Fruit fly (Drosophila melanogaster) whole organism, embryonic: ENCODE data around the gene CG2865.
A peak's percentile ranks its signal among the peaks of the same experiment; 100 is the strongest.

Experiments used
- Aef1 ChIP-seq: fragments of 200-800 bp; sonication (Bioruptor generic); IDR thresholded peaks from 3 replicates; pipeline ENCODE4 v1.3.6; 2022; ENCODE audit warnings: missing biosample characterization, missing genetic modification characterization
- CG10543 ChIP-seq: fragments of 200-800 bp; sonication (Bioruptor generic); optimal IDR thresholded peaks from 3 replicates; lab custom pipeline; 2017; ENCODE audit warnings: missing biosample characterization, mild to moderate bottlenecking, missing genetic modification characterization, moderate library complexity
- CG10959 ChIP-seq: fragments of 200-800 bp; sonication (Bioruptor generic); IDR thresholded peaks from 2 replicates; pipeline ENCODE4 v1.3.6; 2022; ENCODE audit warnings: missing biosample characterization, missing genetic modification characterization
- CG13287 ChIP-seq: fragments of 200-800 bp; sonication (Bioruptor generic); IDR thresholded peaks from 2 replicates; pipeline ENCODE4 v1.3.6; 2022; ENCODE audit warnings: missing biosample characterization, missing genetic modification characterization; ENCODE audit not compliant: partially characterized antibody
- CG14667 ChIP-seq: fragments of 200-800 bp; sonication (Bioruptor generic); IDR thresholded peaks from 2 replicates; pipeline ENCODE4 v1.3.6; 2022; ENCODE audit warnings: missing biosample characterization, missing genetic modification characterization
- CG15479 ChIP-seq: fragments of 200-800 bp; sonication (Bioruptor generic); optimal IDR thresholded peaks from 3 replicates; lab custom pipeline; 2019; ENCODE audit warnings: missing biosample characterization, mild to moderate bottlenecking, missing genetic modification characterization, moderate library complexity
- CG17385 ChIP-seq: fragments of 200-800 bp; sonication (Bioruptor generic); optimal IDR thresholded peaks from 3 replicates; lab custom pipeline; 2018; ENCODE audit warnings: missing biosample characterization, mild to moderate bottlenecking, missing genetic modification characterization
- CG2712 ChIP-seq: fragments of 200-800 bp; optimal IDR thresholded peaks from 3 replicates; lab custom pipeline; 2019; ENCODE audit warnings: missing biosample characterization, mild to moderate bottlenecking, missing genetic modification characterization, moderate library complexity
- CG31224 ChIP-seq: fragments of 200-800 bp; sonication (Bioruptor generic); IDR thresholded peaks from 2 replicates; pipeline ENCODE4 v1.3.6; 2022; ENCODE audit warnings: missing biosample characterization, missing genetic modification characterization
- CG3163 ChIP-seq: fragments of 200-800 bp; sonication (Bioruptor generic); optimal IDR thresholded peaks from 3 replicates; lab custom pipeline; 2016; ENCODE audit warnings: missing biosample characterization, missing genetic modification characterization
- CG3407 ChIP-seq: fragments of 200-800 bp; sonication (Bioruptor generic); optimal IDR thresholded peaks from 2 replicates; lab custom pipeline; 2018; ENCODE audit warnings: missing biosample characterization, mild to moderate bottlenecking, missing genetic modification characterization
- CG34376 ChIP-seq: fragments of 200-800 bp; sonication (Bioruptor generic); optimal IDR thresholded peaks from 2 replicates; lab custom pipeline; 2018; ENCODE audit warnings: missing biosample characterization, mild to moderate bottlenecking, missing genetic modification characterization
- CG34422 ChIP-seq: fragments of 200-800 bp; sonication (Bioruptor generic); IDR thresholded peaks from 3 replicates; pipeline ENCODE4 v1.3.6; 2022; ENCODE audit warnings: missing biosample characterization, missing genetic modification characterization
- CG4707 ChIP-seq: fragments of 200-800 bp; sonication (Bioruptor generic); optimal IDR thresholded peaks from 2 replicates; lab custom pipeline; 2018; ENCODE audit warnings: missing biosample characterization, mild to moderate bottlenecking, missing genetic modification characterization, moderate library complexity
- CG7928 ChIP-seq: fragments of 200-800 bp; sonication (Bioruptor generic); optimal IDR thresholded peaks from 2 replicates; lab custom pipeline; 2017; ENCODE audit warnings: missing biosample characterization, mild to moderate bottlenecking, missing genetic modification characterization
- CG8924 ChIP-seq: fragments of 200-800 bp; optimal IDR thresholded peaks from 3 replicates; lab custom pipeline; 2019; ENCODE audit warnings: missing biosample characterization, mild to moderate bottlenecking, missing genetic modification characterization, moderate library complexity
- D19A ChIP-seq: fragments of 200-800 bp; optimal IDR thresholded peaks from 3 replicates; lab custom pipeline; 2019; ENCODE audit warnings: missing biosample characterization, mild to moderate bottlenecking, missing genetic modification characterization, moderate library complexity
- Deaf1 ChIP-seq: fragments of 200-800 bp; optimal IDR thresholded peaks from 3 replicates; lab custom pipeline; 2019; ENCODE audit warnings: missing biosample characterization, mild to moderate bottlenecking, missing genetic modification characterization, moderate library complexity
- HLHmδ ChIP-seq: fragments of 200-800 bp; sonication (Bioruptor generic); optimal IDR thresholded peaks from 2 replicates; lab custom pipeline; 2018; ENCODE audit warnings: missing biosample characterization, mild to moderate bottlenecking, missing genetic modification characterization, moderate library complexity
- HmgD ChIP-seq: fragments of 200-800 bp; sonication (Bioruptor generic); optimal IDR thresholded peaks from 3 replicates; lab custom pipeline; 2016; ENCODE audit warnings: missing biosample characterization, missing genetic modification characterization
- HmgZ ChIP-seq: fragments of 200-800 bp; sonication (Bioruptor generic); optimal IDR thresholded peaks from 2 replicates; lab custom pipeline; 2018; ENCODE audit warnings: missing biosample characterization, mild to moderate bottlenecking, missing genetic modification characterization
- Hr78 ChIP-seq, 2 experiments: fragments of 200-800 bp in 1 of 2; fragments of >200 bp in 1 of 2; sonication (Bioruptor generic) in 1 of 2; optimal IDR thresholded peaks; 2 replicates each; lab custom pipeline; 2017 to 2019; ENCODE audit warnings: missing biosample characterization in 2 of 2, missing genetic modification characterization in 2 of 2, mild to moderate bottlenecking in 1 of 2, moderate library complexity in 1 of 2
- Med ChIP-seq: fragments of 200-800 bp; sonication (Bioruptor generic); peaks from one replicate; lab custom pipeline; 2016; ENCODE audit warnings: missing biosample characterization, missing genetic modification characterization, mild to moderate bottlenecking, inconsistent platforms, moderate library complexity
- Oaz ChIP-seq: fragments of 200-800 bp; sonication (Bioruptor generic); IDR thresholded peaks from 2 replicates; pipeline ENCODE4 v1.3.6; 2022; ENCODE audit warnings: missing biosample characterization, missing genetic modification characterization
- Trl ChIP-seq, 3 experiments: fragments of >200 bp in 2 of 3; fragments of 200-800 bp in 1 of 3; sonication (Bioruptor generic) in 1 of 3; optimal IDR thresholded peaks; 2 replicates in 1 of 3; 3 replicates in 2 of 3; lab custom pipeline; 2016 to 2017; ENCODE audit warnings: missing biosample characterization in 1 of 3, missing genetic modification characterization in 1 of 3
- abd-A ChIP-seq: fragments of 200-800 bp; sonication (Bioruptor generic); optimal IDR thresholded peaks from 3 replicates; lab custom pipeline; 2019; ENCODE audit warnings: missing biosample characterization, mild to moderate bottlenecking, missing genetic modification characterization, moderate library complexity
- cg ChIP-seq: fragments of 200-800 bp; sonication (Bioruptor generic); optimal IDR thresholded peaks from 3 replicates; lab custom pipeline; 2019; ENCODE audit warnings: missing biosample characterization, mild to moderate bottlenecking, missing genetic modification characterization, moderate library complexity
- chinmo ChIP-seq: fragments of 200-800 bp; sonication (Bioruptor generic); IDR thresholded peaks from 4 replicates; pipeline ENCODE4 v1.3.6; 2022; ENCODE audit warnings: missing biosample characterization, missing genetic modification characterization; ENCODE audit not compliant: partially characterized antibody
- ci ChIP-seq: fragments of 200-800 bp; sonication (Bioruptor generic); IDR thresholded peaks from 3 replicates; pipeline ENCODE4 v1.3.6; 2022; ENCODE audit warnings: missing biosample characterization, missing genetic modification characterization
- croc ChIP-seq: fragments of 200-800 bp; sonication (Bioruptor generic); conservative IDR thresholded peaks from 3 replicates; pipeline ENCODE4 v1.3.6; 2022; ENCODE audit warnings: missing biosample characterization, missing genetic modification characterization
- crol ChIP-seq: fragments of 200-800 bp; sonication (Bioruptor generic); IDR thresholded peaks from 2 replicates; pipeline ENCODE4 v1.3.6; 2022; ENCODE audit warnings: missing biosample characterization, missing genetic modification characterization
- cwo ChIP-seq: fragments of 200-800 bp; sonication (Bioruptor generic); optimal IDR thresholded peaks from 3 replicates; lab custom pipeline; 2017; ENCODE audit warnings: missing biosample characterization, missing genetic modification characterization, mild to moderate bottlenecking, moderate library complexity, missing genetic modification reagents
- exex ChIP-seq: fragments of 200-800 bp; sonication (Bioruptor generic); optimal IDR thresholded peaks from 4 replicates; lab custom pipeline; 2018; ENCODE audit warnings: missing biosample characterization, mild to moderate bottlenecking, missing genetic modification characterization, moderate library complexity
- eyg ChIP-seq: fragments of 200-800 bp; sonication (Bioruptor generic); optimal IDR thresholded peaks from 3 replicates; lab custom pipeline; 2016; ENCODE audit warnings: missing biosample characterization, missing genetic modification characterization
- gcm ChIP-seq: fragments of 200-800 bp; sonication (Bioruptor generic); optimal IDR thresholded peaks from 2 replicates; lab custom pipeline; 2019; ENCODE audit warnings: missing biosample characterization, mild to moderate bottlenecking, missing genetic modification characterization, moderate library complexity
- grn ChIP-seq: fragments of 200-800 bp; sonication (Bioruptor generic); optimal IDR thresholded peaks from 3 replicates; lab custom pipeline; 2017; ENCODE audit warnings: missing biosample characterization, missing genetic modification characterization
- gro ChIP-seq: fragments of 200-800 bp; sonication (Bioruptor generic); optimal IDR thresholded peaks from 2 replicates; lab custom pipeline; 2016; ENCODE audit warnings: missing biosample characterization, missing genetic modification characterization
- kni ChIP-seq: fragments of 200-800 bp; sonication (Bioruptor generic); optimal IDR thresholded peaks from 3 replicates; lab custom pipeline; 2017; ENCODE audit warnings: mild to moderate bottlenecking, missing biosample characterization, missing genetic modification reagents, missing genetic modification characterization
- mirr ChIP-seq: fragments of 200-800 bp; sonication (Bioruptor generic); optimal IDR thresholded peaks from 3 replicates; lab custom pipeline; 2018; ENCODE audit warnings: missing biosample characterization, mild to moderate bottlenecking, missing genetic modification characterization
- oc ChIP-seq: fragments of 200-800 bp; sonication (Bioruptor generic); optimal IDR thresholded peaks from 2 replicates; lab custom pipeline; 2018; ENCODE audit warnings: missing biosample characterization, mild to moderate bottlenecking, missing genetic modification characterization, moderate library complexity
- org-1 ChIP-seq: fragments of 200-800 bp; sonication (Bioruptor generic); optimal IDR thresholded peaks from 2 replicates; lab custom pipeline; 2017; ENCODE audit warnings: missing biosample characterization, missing genetic modification characterization
- pfk ChIP-seq: fragments of 200-800 bp; sonication (Bioruptor generic); optimal IDR thresholded peaks from 2 replicates; lab custom pipeline; 2018; ENCODE audit warnings: missing biosample characterization, mild to moderate bottlenecking, missing genetic modification characterization, moderate library complexity
- pnt ChIP-seq: fragments of 200-800 bp; sonication (Bioruptor generic); optimal IDR thresholded peaks from 3 replicates; lab custom pipeline; 2016; ENCODE audit warnings: missing biosample characterization, missing genetic modification characterization
- pros ChIP-seq: fragments of 200-800 bp; sonication (Bioruptor generic); optimal IDR thresholded peaks from 3 replicates; lab custom pipeline; 2019; ENCODE audit warnings: missing biosample characterization, mild to moderate bottlenecking, missing genetic modification characterization, moderate library complexity
- salm ChIP-seq: fragments of 200-800 bp; sonication (Bioruptor generic); optimal IDR thresholded peaks from 2 replicates; lab custom pipeline; 2018; ENCODE audit warnings: missing biosample characterization, mild to moderate bottlenecking, missing genetic modification characterization
- scrt ChIP-seq: fragments of 200-800 bp; sonication (Bioruptor generic); optimal IDR thresholded peaks from 2 replicates; lab custom pipeline; 2018; ENCODE audit warnings: missing biosample characterization, mild to moderate bottlenecking, missing genetic modification characterization, moderate library complexity
- sqz ChIP-seq: fragments of 200-800 bp; sonication (Bioruptor generic); optimal IDR thresholded peaks from 3 replicates; lab custom pipeline; 2018; ENCODE audit warnings: missing biosample characterization, mild to moderate bottlenecking, missing genetic modification characterization
- vvl ChIP-seq: fragments of 200-800 bp; sonication (Bioruptor generic); IDR thresholded peaks from 2 replicates; pipeline ENCODE4 v1.3.6; 2022; ENCODE audit warnings: missing biosample characterization, missing genetic modification characterization
- yki ChIP-seq: fragments of >200 bp; optimal IDR thresholded peaks from 3 replicates; lab custom pipeline; 2018
- z ChIP-seq: fragments of 200-800 bp; sonication (Bioruptor generic); IDR thresholded peaks from 3 replicates; pipeline ENCODE4 v1.3.6; 2022; ENCODE audit warnings: missing biosample characterization, missing genetic modification characterization

The CG2865 gene

dm6 chrX:2305842-2306300 lies 12.7 kb upstream of the CG2865 start:
- TF ChIP-seq kni (GFP tag; lab: Kevin White, UChicago) (peak; percentile 96), croc (no peak), org-1 (GFP tag; lab: Kevin White, UChicago) (no peak), vvl (GFP tag; lab: Robert Waterston, UW) (peak; percentile 10; the same call in 1 of the 2 replicates), CG7928 (GFP tag; lab: Kevin White, UChicago) (no peak), Trl (optimal IDR thresholded peaks at IDR 0.05; lab: Kevin White, UChicago) (peak; percentile 91 to 96), Trl (GFP tag; optimal IDR thresholded peaks at IDR 0.05; lab: Kevin White, UChicago) (no peak), CG4707 (GFP tag; lab: Kevin White, UChicago) (peak; percentile 33), Oaz (GFP tag; lab: Robert Waterston, UW) (no peak), Hr78 (GFP tag; optimal IDR thresholded peaks at IDR 0.05; lab: Kevin White, UChicago) (peak in 1 of 2 experiments; percentile 30), mirr (GFP tag; lab: Kevin White, UChicago) (peak; percentile 16), CG3407 (GFP tag; lab: Kevin White, UChicago) (no peak), CG34422 (0 out of 3 replicates have a peak, but pooled peaks have one; percentile 8), yki (lab: Kevin White, UChicago) (peak; percentile 72), HLHmδ (GFP tag; lab: Kevin White, UChicago) (peak; percentile 48), crol (GFP tag; lab: Robert Waterston, UW) (peak; percentile 73), Aef1 (GFP tag; lab: Robert Waterston, UW) (peak; percentile 61), scrt (GFP tag; lab: Kevin White, UChicago) (peak; percentile 33), sqz (peak; percentile 41), abd-A (peak; percentile 91), pfk (GFP tag; lab: Kevin White, UChicago) (peak; percentile 22), eyg (GFP tag; lab: Kevin White, UChicago) (no peak), CG10959 (GFP tag; lab: Robert Waterston, UW) (no peak), gcm (peak; percentile 68), cg (GFP tag; lab: Kevin White, UChicago) (peak; percentile 95), HmgD (peak; percentile 24), CG15479 (GFP tag; lab: Kevin White, UChicago) (peak; percentile 97), D19A (tag; lab: Kevin White, UChicago) (peak; percentile 45), CG3163 (GFP tag; lab: Kevin White, UChicago) (peak; percentile 98), exex (tag; lab: Kevin White, UChicago) (peak; percentile 27), CG31224 (GFP tag; lab: Robert Waterston, UW) (no peak), CG17385 (GFP tag; lab: Kevin White, UChicago) (peak; percentile 96), chinmo (GFP tag; lab: Robert Waterston, UW) (peak; percentile 98), oc (peak; percentile 74), CG8924 (tag; lab: Kevin White, UChicago) (no peak), z (GFP tag; lab: Robert Waterston, UW) (peak; percentile 79), gro (GFP tag; lab: Kevin White, UChicago) (peak; percentile 35), HmgZ (tag; lab: Kevin White, UChicago) (peak; percentile 13), CG10543 (GFP tag; lab: Kevin White, UChicago) (peak; percentile 31), Med (GFP tag; lab: Kevin White, UChicago) (peak; percentile 67), CG13287 (GFP tag; lab: Robert Waterston, UW) (peak; percentile 52; the same call in 1 of the 2 replicates), grn (peak; percentile 59), CG34376 (GFP tag; lab: Kevin White, UChicago) (peak; percentile 61), pnt (GFP tag; lab: Kevin White, UChicago) (no peak), CG2712 (no peak), CG14667 (GFP tag; lab: Robert Waterston, UW) (no peak), pros (peak; percentile 94), cwo (peak; percentile 73), ci (GFP tag; lab: Robert Waterston, UW) (peak; percentile 29; the same call in 1 of the 3 replicates), salm (peak; percentile 5), Deaf1 (tag; lab: Kevin White, UChicago) (peak; percentile 19)
